Worm (Caenorhabditis elegans) whole organism, mixed stage, embryonic: ENCODE data around the gene nhr-36.

ENCODE experiments used
- ceh-83 ChIP-seq: fragments of 200-800 bp; sonication (Bioruptor generic); optimal IDR thresholded peaks from 2 replicates; lab custom pipeline; 2018; ENCODE audit warnings: mild to moderate bottlenecking, missing genetic modification characterization, missing compliant biosample characterization
- ces-1 ChIP-seq: fragments of 150-350 bp; optimal IDR thresholded peaks from 2 replicates; lab custom pipeline; 2014; ENCODE audit warnings: missing biosample characterization, missing genetic modification reagents, missing genetic modification characterization
- elt-3 ChIP-seq: fragments of 150-350 bp; optimal IDR thresholded peaks from 2 replicates; lab custom pipeline; 2014; ENCODE audit warnings: missing biosample characterization, missing genetic modification characterization
- lin-13 ChIP-seq: fragments of 150-350 bp; optimal IDR thresholded peaks from 2 replicates; lab custom pipeline; 2014; ENCODE audit warnings: missing biosample characterization, missing genetic modification characterization
- mls-2 ChIP-seq: sonication (generic microtip); optimal IDR thresholded peaks from 2 replicates; lab custom pipeline; 2016; ENCODE audit warnings: mild to moderate bottlenecking, missing genetic modification characterization, moderate library complexity, missing compliant biosample characterization
- snpc-4 ChIP-seq: fragments of 150-350 bp; optimal IDR thresholded peaks from 2 replicates; lab custom pipeline; 2014; ENCODE audit warnings: missing biosample characterization, missing genetic modification characterization
- unc-62 ChIP-seq: fragments of 150-350 bp; optimal IDR thresholded peaks from 2 replicates; lab custom pipeline; 2014; ENCODE audit warnings: missing biosample characterization, missing genetic modification reagents, missing genetic modification characterization
- ztf-11 ChIP-seq: fragments of 150-350 bp; optimal IDR thresholded peaks from 2 replicates; lab custom pipeline; 2014; ENCODE audit warnings: missing biosample characterization, missing genetic modification characterization

DNA sequence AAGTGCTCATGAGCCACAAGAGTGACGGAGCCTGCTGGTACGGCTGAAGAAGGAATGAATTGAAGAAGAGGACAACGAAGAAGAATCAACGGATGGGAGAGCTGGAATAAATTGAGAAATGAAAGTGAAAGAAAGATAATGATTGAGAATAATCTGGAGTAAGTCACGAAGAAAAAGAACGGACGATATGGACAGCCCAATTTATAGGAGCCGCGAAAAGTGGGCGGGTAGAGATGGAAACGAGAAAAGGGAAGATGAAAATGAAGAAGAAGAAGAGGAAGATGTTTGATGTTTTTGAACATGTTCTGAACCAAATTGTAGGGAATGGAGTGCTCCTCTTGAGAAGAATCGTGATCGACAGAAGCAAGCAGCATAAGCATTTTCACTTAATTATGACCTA, 5.0 kb upstream of the nhr-36 start, which contains the start of gene slc-17.7:
- TF ChIP-seq elt-3: no peak
- no peak for TF ChIP-seq ces-1 (GFP tag; lab: Kevin White, UChicago)
- TF ChIP-seq lin-13 (tag; lab: Kevin White, UChicago): no peak
- TF ChIP-seq mls-2 (tag; lab: Kevin White, UChicago): no peak
- no peak for TF ChIP-seq unc-62
- TF ChIP-seq ceh-83 (GFP tag; lab: Kevin White, UChicago): no peak
- TF ChIP-seq snpc-4 (tag; lab: Kevin White, UChicago): no peak
- TF ChIP-seq ztf-11 (tag; lab: Kevin White, UChicago): no peak
